Worm (Caenorhabditis elegans) whole organism, L4 larva: ENCODE data around the gene clec-234.

Source experiments
- R02D3.7 ChIP-seq: fragments of 150-350 bp; sonication (generic microtip); optimal IDR thresholded peaks from 3 replicates; lab custom pipeline; 2014; ENCODE audit warnings: missing biosample characterization, missing genetic modification characterization
- ceh-32 ChIP-seq: sonication (generic microtip); optimal IDR thresholded peaks from 2 replicates; lab custom pipeline; 2016; ENCODE audit warnings: mild to moderate bottlenecking, missing genetic modification characterization, missing compliant biosample characterization; ENCODE audit not compliant: poor library complexity
- fos-1 ChIP-seq: fragments of 150-350 bp; optimal IDR thresholded peaks from 2 replicates; lab custom pipeline; 2014; ENCODE audit warnings: missing biosample characterization, missing genetic modification characterization
- lin-13 ChIP-seq: fragments of 150-350 bp; optimal IDR thresholded peaks from 2 replicates; lab custom pipeline; 2014; ENCODE audit warnings: missing biosample characterization, missing genetic modification reagents, missing genetic modification characterization
- nhr-42 ChIP-seq: fragments of 200-800 bp; sonication (Bioruptor generic); IDR thresholded peaks from 2 replicates; pipeline ENCODE4 v1.3.6; 2022; ENCODE audit warnings: missing genetic modification characterization, missing compliant biosample characterization
- nhr-77 ChIP-seq: fragments of 150-350 bp; optimal IDR thresholded peaks from 2 replicates; lab custom pipeline; 2014; ENCODE audit warnings: missing biosample characterization, missing genetic modification characterization
- pqm-1 ChIP-seq: sonication (generic microtip); optimal IDR thresholded peaks from 2 replicates; lab custom pipeline; 2017; ENCODE audit warnings: missing biosample characterization, missing genetic modification characterization
- unc-39 ChIP-seq: sonication (generic microtip); optimal IDR thresholded peaks from 2 replicates; lab custom pipeline; 2017; ENCODE audit warnings: missing biosample characterization, missing genetic modification characterization
- ztf-7 ChIP-seq: fragments of 150-350 bp; optimal IDR thresholded peaks from 2 replicates; lab custom pipeline; 2014; ENCODE audit warnings: missing biosample characterization, missing genetic modification characterization

ce11 chrV:16403974-16404373, 29.4 kb downstream of the clec-234 start, which contains the start of gene syp-1:
- TF ChIP-seq ceh-32, result no peak
- TF ChIP-seq nhr-77 (tag; lab: Kevin White, UChicago), result no peak
- no peak for TF ChIP-seq ztf-7 (tag; lab: Kevin White, UChicago)
- TF ChIP-seq unc-39 (tag; lab: Kevin White, UChicago), result no peak
- TF ChIP-seq lin-13 (GFP tag; lab: Kevin White, UChicago), result no peak
- no peak for TF ChIP-seq nhr-42 (GFP tag; lab: Robert Waterston, UW)
- no peak for TF ChIP-seq R02D3.7 (tag; lab: Kevin White, UChicago)
- TF ChIP-seq fos-1, result no peak
- no peak for TF ChIP-seq pqm-1 (tag; lab: Kevin White, UChicago)
